Worm (Caenorhabditis elegans) whole organism, L2 larva: ENCODE results near the gene abi-1.

Experiments used
- C34F6.9 ChIP-seq: fragments of 150-350 bp; optimal IDR thresholded peaks from 2 replicates; lab custom pipeline; 2014; ENCODE audit warnings: missing biosample characterization, missing genetic modification characterization
- F13H6.1 ChIP-seq: sonication (generic microtip); optimal IDR thresholded peaks from 2 replicates; lab custom pipeline; 2016; ENCODE audit warnings: missing genetic modification characterization, missing compliant biosample characterization
- Y55F3AM.14 ChIP-seq: fragments of 200-800 bp; sonication (Bioruptor generic); optimal IDR thresholded peaks from 2 replicates; lab custom pipeline; 2018; ENCODE audit warnings: mild to moderate bottlenecking, missing genetic modification characterization, missing compliant biosample characterization
- alr-1 ChIP-seq: fragments of 150-350 bp; optimal IDR thresholded peaks from 2 replicates; lab custom pipeline; 2014; ENCODE audit warnings: missing biosample characterization, missing genetic modification characterization
- ceh-16 ChIP-seq: fragments of 150-350 bp; optimal IDR thresholded peaks from 2 replicates; lab custom pipeline; 2014; ENCODE audit warnings: missing biosample characterization, missing genetic modification characterization
- crh-2 ChIP-seq: sonication (generic microtip); optimal IDR thresholded peaks from 2 replicates; lab custom pipeline; 2017; ENCODE audit warnings: missing biosample characterization, missing genetic modification characterization
- dmd-4 ChIP-seq: sonication (generic microtip); optimal IDR thresholded peaks from 2 replicates; lab custom pipeline; 2017; ENCODE audit warnings: missing biosample characterization, missing genetic modification characterization
- egl-27 ChIP-seq: sonication (generic microtip); optimal IDR thresholded peaks from 3 replicates; lab custom pipeline; 2017; ENCODE audit warnings: missing biosample characterization, missing genetic modification reagents, missing genetic modification characterization
- elt-1 ChIP-seq: fragments of 150-350 bp; optimal IDR thresholded peaks from 2 replicates; lab custom pipeline; 2014; ENCODE audit warnings: missing biosample characterization, missing genetic modification characterization
- elt-3 ChIP-seq: sonication (generic microtip); optimal IDR thresholded peaks from 2 replicates; lab custom pipeline; 2017; ENCODE audit warnings: missing biosample characterization, missing genetic modification characterization
- fos-1 ChIP-seq: fragments of 150-350 bp; optimal IDR thresholded peaks from 2 replicates; lab custom pipeline; 2014; ENCODE audit warnings: missing biosample characterization, missing genetic modification characterization
- gmeb-1 ChIP-seq: fragments of 150-350 bp; optimal IDR thresholded peaks from 2 replicates; lab custom pipeline; 2014; ENCODE audit warnings: missing biosample characterization, missing genetic modification characterization
- lin-11 ChIP-seq: fragments of 150-350 bp; sonication (generic microtip); optimal IDR thresholded peaks from 2 replicates; lab custom pipeline; 2014; ENCODE audit warnings: missing biosample characterization, missing genetic modification characterization, inconsistent platforms, mixed read lengths
- lin-13 ChIP-seq: fragments of 150-350 bp; optimal IDR thresholded peaks from 2 replicates; lab custom pipeline; 2014; ENCODE audit warnings: missing biosample characterization, missing genetic modification reagents, missing genetic modification characterization
- lin-39 ChIP-seq: fragments of 150-350 bp; optimal IDR thresholded peaks from 2 replicates; lab custom pipeline; 2014; ENCODE audit warnings: missing biosample characterization, missing genetic modification reagents, missing genetic modification characterization
- lsy-2 ChIP-seq, 2 experiments: fragments of 150-350 bp in 1 of 2; sonication (generic microtip) in 1 of 2; optimal IDR thresholded peaks; 2 replicates each; lab custom pipeline; 2014 to 2017; ENCODE audit warnings: missing biosample characterization in 2 of 2, missing genetic modification characterization in 2 of 2
- nhr-11 ChIP-seq: fragments of 150-350 bp; optimal IDR thresholded peaks from 2 replicates; lab custom pipeline; 2014; ENCODE audit warnings: missing biosample characterization, missing genetic modification characterization
- nhr-12 ChIP-seq: fragments of 150-350 bp; optimal IDR thresholded peaks from 2 replicates; lab custom pipeline; 2014; ENCODE audit warnings: missing biosample characterization, missing genetic modification characterization
- nhr-21 ChIP-seq: fragments of 150-350 bp; optimal IDR thresholded peaks from 2 replicates; lab custom pipeline; 2014; ENCODE audit warnings: missing biosample characterization, missing genetic modification characterization
- nhr-23 ChIP-seq: fragments of 150-350 bp; optimal IDR thresholded peaks from 2 replicates; lab custom pipeline; 2014; ENCODE audit warnings: missing biosample characterization, missing genetic modification reagents, missing genetic modification characterization
- nhr-237 ChIP-seq: fragments of 150-350 bp; optimal IDR thresholded peaks from 2 replicates; lab custom pipeline; 2014; ENCODE audit warnings: missing biosample characterization, missing genetic modification characterization
- nhr-25 ChIP-seq: fragments of 150-350 bp; sonication (generic microtip); optimal IDR thresholded peaks from 3 replicates; lab custom pipeline; 2014; ENCODE audit warnings: missing biosample characterization, missing genetic modification characterization
- nhr-6 ChIP-seq: fragments of 150-350 bp; optimal IDR thresholded peaks from 2 replicates; lab custom pipeline; 2014; ENCODE audit warnings: missing biosample characterization, missing genetic modification characterization
- nhr-77 ChIP-seq: fragments of 150-350 bp; optimal IDR thresholded peaks from 2 replicates; lab custom pipeline; 2014; ENCODE audit warnings: missing biosample characterization, missing genetic modification characterization
- peb-1 ChIP-seq: fragments of 150-350 bp; optimal IDR thresholded peaks from 2 replicates; lab custom pipeline; 2014; ENCODE audit warnings: missing biosample characterization, missing genetic modification characterization
- sem-4 ChIP-seq: fragments of 150-350 bp; optimal IDR thresholded peaks from 2 replicates; lab custom pipeline; 2014; ENCODE audit warnings: missing biosample characterization, missing genetic modification reagents, missing genetic modification characterization
- skn-1 ChIP-seq: sonication (generic microtip); optimal IDR thresholded peaks from 2 replicates; lab custom pipeline; 2017; ENCODE audit warnings: missing biosample characterization, missing genetic modification characterization
- sma-3 ChIP-seq: sonication (generic microtip); optimal IDR thresholded peaks from 2 replicates; lab custom pipeline; 2016; ENCODE audit warnings: missing genetic modification reagents, missing genetic modification characterization, missing compliant biosample characterization
- sma-9 ChIP-seq, 2 experiments: fragments of 150-350 bp in 1 of 2; sonication (generic microtip) in 1 of 2; optimal IDR thresholded peaks; 2 replicates each; lab custom pipeline; 2014 to 2016; ENCODE audit warnings: missing genetic modification characterization in 2 of 2, mild to moderate bottlenecking in 1 of 2, missing biosample characterization in 1 of 2, missing compliant biosample characterization in 1 of 2, missing genetic modification reagents in 1 of 2, moderate library complexity in 1 of 2
- snpc-4 ChIP-seq: fragments of 150-350 bp; optimal IDR thresholded peaks from 2 replicates; lab custom pipeline; 2014; ENCODE audit warnings: missing biosample characterization, missing genetic modification characterization
- unc-39 ChIP-seq: fragments of 150-350 bp; optimal IDR thresholded peaks from 2 replicates; lab custom pipeline; 2014; ENCODE audit warnings: missing biosample characterization, missing genetic modification characterization
- unc-55 ChIP-seq: fragments of 150-350 bp; sonication (generic microtip); optimal IDR thresholded peaks from 3 replicates; lab custom pipeline; 2014; ENCODE audit warnings: missing biosample characterization, missing genetic modification reagents, missing genetic modification characterization
- unc-62 ChIP-seq: fragments of 150-350 bp; optimal IDR thresholded peaks from 2 replicates; lab custom pipeline; 2014; ENCODE audit warnings: missing biosample characterization, missing genetic modification reagents, missing genetic modification characterization
- ztf-1 ChIP-seq: fragments of 200-800 bp; sonication (Bioruptor generic); conservative IDR thresholded peaks from 2 replicates; pipeline ENCODE4 v1.3.6; 2022; ENCODE audit warnings: missing genetic modification characterization, missing compliant biosample characterization
- ztf-4 ChIP-seq: fragments of 150-350 bp; optimal IDR thresholded peaks from 2 replicates; lab custom pipeline; 2014; ENCODE audit warnings: missing biosample characterization, missing genetic modification characterization

Gene abi-1

DNA sequence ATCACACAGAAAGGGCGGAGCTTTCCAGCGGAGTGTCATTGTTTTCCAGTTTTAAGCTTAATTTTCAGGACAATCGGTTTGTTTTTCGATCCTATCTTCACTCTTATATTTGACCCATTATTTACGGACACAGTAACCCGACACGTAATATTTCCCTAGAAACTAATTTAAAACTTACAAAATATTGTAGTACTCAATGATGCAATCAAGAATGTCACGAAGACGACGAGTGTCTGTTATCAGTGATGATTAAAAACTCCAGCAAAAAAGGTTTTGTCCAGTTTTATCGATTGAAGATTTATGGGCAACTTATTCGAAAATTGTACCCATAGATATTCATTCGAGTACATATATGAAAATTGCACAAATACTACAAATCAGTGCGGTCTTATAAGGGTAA lies 40.4 kb upstream of the abi-1 start, which contains the start of gene B0244.17:
Gene B0244.17 (plus strand): TSS at position 301 of the 400 bp plus-strand sequence.
- peak; percentile 73 for TF ChIP-seq fos-1 (tag; lab: Kevin White, UChicago)
- no peak for TF ChIP-seq ztf-4 (tag; lab: Kevin White, UChicago)
- no peak for TF ChIP-seq nhr-77 (tag; lab: Kevin White, UChicago)

DNA sequence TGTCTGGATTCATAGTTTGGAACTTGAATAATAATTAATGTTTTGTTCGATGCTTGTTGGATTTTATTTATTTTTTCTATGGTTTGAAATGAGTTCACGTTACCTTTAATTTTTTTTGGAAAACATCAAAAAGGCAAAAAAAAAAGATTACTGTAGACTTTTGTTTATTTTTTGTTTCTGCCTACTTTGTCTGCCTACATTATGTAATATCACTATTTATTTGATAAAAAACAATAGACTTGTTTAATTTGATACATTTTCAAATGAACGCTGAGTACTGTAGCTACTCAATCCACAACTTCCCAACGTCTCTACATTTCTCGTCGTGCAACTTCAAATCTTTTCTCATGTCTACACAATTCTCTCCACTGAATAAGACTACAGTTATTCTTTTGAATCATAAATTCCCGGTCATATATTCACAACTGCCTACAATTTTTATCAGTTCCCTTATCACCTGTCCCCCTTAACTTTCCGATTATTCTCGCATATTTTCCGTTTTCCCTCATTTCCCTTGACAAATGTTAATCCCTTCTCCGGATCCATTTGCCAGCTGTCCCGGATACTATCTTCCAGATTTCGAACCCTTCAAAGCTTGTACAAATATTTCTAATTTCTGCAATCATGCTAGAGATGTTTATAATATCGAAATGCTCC lies 38.6 kb upstream of the abi-1 start, which contains the start of the genes B0244.9 and B0244.7:
Gene B0244.9 (minus strand): TSS at position 51 of the 657 bp plus-strand sequence.
Gene B0244.7 (plus strand): TSS at position 522 of the 657 bp plus-strand sequence.
- TF ChIP-seq elt-1 (tag; lab: Kevin White, UChicago), result no peak
- peak; percentile 83 for TF ChIP-seq fos-1 (tag; lab: Kevin White, UChicago)

DNA sequence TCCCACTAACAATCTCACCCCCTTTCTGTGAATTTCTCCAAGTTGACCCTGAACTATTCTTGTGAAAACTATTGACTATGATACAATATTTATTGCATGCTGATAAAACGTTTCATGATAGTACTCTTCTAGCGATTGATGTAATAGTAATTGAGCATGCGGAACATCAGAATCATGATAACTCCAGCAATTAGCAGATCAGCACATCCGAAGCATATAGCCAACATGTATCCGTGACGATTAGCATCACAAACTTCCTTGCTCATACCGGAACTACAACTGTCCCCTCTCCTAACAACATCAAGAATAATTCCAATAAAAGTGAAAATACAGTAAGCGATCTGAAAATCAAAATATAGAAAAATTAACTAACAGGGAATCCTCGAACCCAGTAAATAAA lies 37.5 kb upstream of the abi-1 start:
- TF ChIP-seq nhr-23 (tag; lab: Kevin White, UChicago) (no peak), egl-27 (no peak), unc-39 (no peak), sem-4 (tag; lab: Kevin White, UChicago) (no peak), lsy-2 (tag; optimal IDR thresholded peaks at IDR 0.05; lab: Kevin White, UChicago) (no peak), crh-2 (tag; lab: Kevin White, UChicago) (no peak), lin-39 (no peak), ztf-1 (no peak), lin-11 (tag; lab: Kevin White, UChicago) (no peak), nhr-11 (tag; lab: Kevin White, UChicago) (no peak), nhr-21 (tag; lab: Kevin White, UChicago) (no peak), peb-1 (tag; lab: Kevin White, UChicago) (no peak), elt-1 (tag; lab: Kevin White, UChicago) (no peak), fos-1 (tag; lab: Kevin White, UChicago) (no peak), lin-13 (GFP tag; lab: Kevin White, UChicago) (no peak), alr-1 (tag; lab: Kevin White, UChicago) (no peak), unc-62 (GFP tag; lab: Kevin White, UChicago) (no peak), sma-3 (GFP tag; lab: Kevin White, UChicago) (no peak), gmeb-1 (tag; lab: Kevin White, UChicago) (no peak), skn-1 (tag; lab: Kevin White, UChicago) (no peak)

DNA sequence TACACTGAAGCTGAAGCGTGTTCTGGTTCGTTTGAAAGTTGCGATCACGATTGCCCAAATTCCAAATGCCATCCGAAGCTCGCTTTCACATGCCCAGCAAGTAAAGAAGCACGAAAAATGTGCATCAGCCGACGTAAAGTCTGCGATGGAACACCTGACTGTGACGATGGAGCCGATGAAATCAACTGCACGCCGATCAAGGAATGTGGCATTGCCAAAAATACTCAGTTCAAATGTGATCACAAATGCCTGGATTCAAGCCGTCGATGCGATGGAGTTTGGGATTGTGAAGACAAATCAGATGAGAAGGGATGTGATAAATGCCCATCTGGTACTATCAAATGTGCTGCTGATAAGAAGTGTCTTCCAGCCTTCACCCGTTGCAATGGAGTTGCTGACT lies 36.8 kb upstream of the abi-1 start:
- TF ChIP-seq gmeb-1 (tag; lab: Kevin White, UChicago) (no peak), elt-3 (tag; lab: Kevin White, UChicago) (no peak), ztf-4 (tag; lab: Kevin White, UChicago) (no peak), dmd-4 (tag; lab: Kevin White, UChicago) (no peak), nhr-6 (tag; lab: Kevin White, UChicago) (no peak), nhr-11 (tag; lab: Kevin White, UChicago) (no peak), crh-2 (tag; lab: Kevin White, UChicago) (no peak), snpc-4 (tag; lab: Kevin White, UChicago) (no peak), ceh-16 (tag; lab: Kevin White, UChicago) (no peak), elt-1 (tag; lab: Kevin White, UChicago) (no peak)
- TF ChIP-seq, all 48 proteins: peak for 0

DNA sequence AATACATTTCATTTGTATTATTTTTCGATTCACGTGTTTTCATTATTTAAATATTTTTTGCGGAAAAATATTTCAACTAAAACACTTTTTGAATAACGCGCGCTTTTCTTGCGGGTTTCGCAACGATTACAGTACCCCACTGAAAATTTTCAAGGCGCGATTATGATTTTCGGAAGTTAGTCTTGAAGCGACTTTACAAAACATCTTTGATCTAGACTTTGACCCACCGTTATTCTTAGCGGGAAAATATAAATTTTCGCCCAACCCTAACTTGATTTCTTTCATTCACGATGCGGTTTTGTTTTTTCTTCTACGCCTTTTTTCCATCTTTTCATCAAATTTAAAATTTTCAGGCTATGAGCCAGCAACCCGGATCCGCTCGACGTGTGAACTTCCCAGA lies 35.3 kb upstream of the abi-1 start, which contains the start of gene egg-1:
Gene egg-1 (plus strand): TSS at position 354 of the 400 bp plus-strand sequence.
- no peak for TF ChIP-seq ztf-4 (tag; lab: Kevin White, UChicago)
- TF ChIP-seq C34F6.9 (tag; lab: Kevin White, UChicago), result no peak
- no peak for TF ChIP-seq egl-27
- no peak for TF ChIP-seq sma-9 (GFP tag; optimal IDR thresholded peaks at IDR 0.05; lab: Kevin White, UChicago)
- no peak for TF ChIP-seq sma-9 (tag; optimal IDR thresholded peaks at IDR 0.05; lab: Kevin White, UChicago)
- no peak for TF ChIP-seq ceh-16 (tag; lab: Kevin White, UChicago)
- TF ChIP-seq nhr-25 (tag; lab: Kevin White, UChicago), result no peak
- no peak for TF ChIP-seq F13H6.1 (tag; lab: Kevin White, UChicago)
- TF ChIP-seq crh-2 (tag; lab: Kevin White, UChicago), result no peak
- TF ChIP-seq fos-1 (tag; lab: Kevin White, UChicago), result no peak
- TF ChIP-seq Y55F3AM.14, result no peak
- TF ChIP-seq alr-1 (tag; lab: Kevin White, UChicago), result no peak
- no peak for TF ChIP-seq unc-55 (GFP tag; lab: Kevin White, UChicago)
- no peak for TF ChIP-seq nhr-23 (tag; lab: Kevin White, UChicago)
- no peak for TF ChIP-seq nhr-237 (tag; lab: Kevin White, UChicago)
- no peak for TF ChIP-seq nhr-12 (tag; lab: Kevin White, UChicago)
- TF ChIP-seq, all 48 proteins: peak for 0
